Worm (Caenorhabditis elegans) whole organism, L4 larva: ENCODE results near the gene ida-1.
A peak's percentile ranks its signal among the peaks of the same experiment; 100 is the strongest.

Experiments used
- F10B5.3 ChIP-seq: sonication (generic microtip); optimal IDR thresholded peaks from 2 replicates; lab custom pipeline; 2016; ENCODE audit warnings: mild to moderate bottlenecking, missing genetic modification characterization, missing compliant biosample characterization
- F49E8.2 ChIP-seq: sonication (generic microtip); optimal IDR thresholded peaks from 2 replicates; lab custom pipeline; 2016; ENCODE audit warnings: missing compliant biosample characterization, mild to moderate bottlenecking, missing genetic modification characterization, borderline replicate concordance
- Y105C5A.15 ChIP-seq: fragments of 200-800 bp; sonication (Bioruptor generic); IDR thresholded peaks from 2 replicates; pipeline ENCODE4 v1.3.6; 2022; ENCODE audit warnings: missing genetic modification characterization, missing compliant biosample characterization
- Y48G9A.11 ChIP-seq: fragments of 200-800 bp; sonication (Bioruptor generic); IDR thresholded peaks from 2 replicates; pipeline ENCODE4 v1.3.6; 2022; ENCODE audit warnings: missing genetic modification reagents, missing genetic modification characterization, missing compliant biosample characterization
- Y5F2A.4 ChIP-seq: fragments of 200-800 bp; sonication (Bioruptor generic); optimal IDR thresholded peaks from 2 replicates; lab custom pipeline; 2018; ENCODE audit warnings: mild to moderate bottlenecking, missing genetic modification characterization, missing compliant biosample characterization
- ZK337.2 ChIP-seq: fragments of 200-800 bp; sonication (Bioruptor generic); IDR thresholded peaks from 2 replicates; pipeline ENCODE4 v1.3.6; 2022; ENCODE audit warnings: missing genetic modification reagents, missing genetic modification characterization, missing compliant biosample characterization
- ZK546.5 ChIP-seq, 2 experiments: sonication (generic microtip); optimal IDR thresholded peaks; 2 replicates each; lab custom pipeline; 2017; ENCODE audit warnings: missing biosample characterization in 2 of 2, missing genetic modification characterization in 2 of 2
- aly-2 ChIP-seq: sonication (generic microtip); optimal IDR thresholded peaks from 2 replicates; lab custom pipeline; 2018; ENCODE audit warnings: missing biosample characterization, missing genetic modification characterization
- arid-1 ChIP-seq: fragments of 200-800 bp; sonication (Bioruptor generic); conservative IDR thresholded peaks from 2 replicates; pipeline ENCODE4 v1.3.6; 2022; ENCODE audit warnings: missing genetic modification reagents, missing genetic modification characterization, missing compliant biosample characterization
- ceh-20 ChIP-seq: fragments of 200-800 bp; sonication (Bioruptor generic); IDR thresholded peaks from 2 replicates; pipeline ENCODE4 v1.3.6; 2022; ENCODE audit warnings: missing genetic modification reagents, missing genetic modification characterization, missing compliant biosample characterization
- ceh-32 ChIP-seq: sonication (generic microtip); optimal IDR thresholded peaks from 2 replicates; lab custom pipeline; 2016; ENCODE audit warnings: mild to moderate bottlenecking, missing genetic modification characterization, missing compliant biosample characterization; ENCODE audit not compliant: poor library complexity
- ceh-44 ChIP-seq: fragments of 200-800 bp; sonication (Bioruptor generic); IDR thresholded peaks from 2 replicates; pipeline ENCODE4 v1.3.6; 2022; ENCODE audit warnings: missing genetic modification reagents, missing genetic modification characterization, missing compliant biosample characterization
- ctbp-1 ChIP-seq: fragments of 200-800 bp; sonication (Bioruptor generic); IDR thresholded peaks from 2 replicates; pipeline ENCODE4 v1.3.6; 2022; ENCODE audit warnings: missing genetic modification reagents, missing genetic modification characterization, missing compliant biosample characterization
- daf-12 ChIP-seq: fragments of 150-350 bp; optimal IDR thresholded peaks from 2 replicates; lab custom pipeline; 2014; ENCODE audit warnings: missing biosample characterization, missing genetic modification reagents, missing genetic modification characterization
- dmd-8 ChIP-seq: fragments of 200-800 bp; sonication (Bioruptor generic); IDR thresholded peaks from 2 replicates; pipeline ENCODE4 v1.3.6; 2022; ENCODE audit warnings: missing genetic modification characterization, missing compliant biosample characterization
- dve-1 ChIP-seq: sonication (generic microtip); optimal IDR thresholded peaks from 2 replicates; lab custom pipeline; 2017; ENCODE audit warnings: antibody characterized with exemption, mild to moderate bottlenecking, missing genetic modification characterization, missing compliant biosample characterization; ENCODE audit not compliant: insufficient read depth
- egl-27 ChIP-seq: sonication (generic microtip); optimal IDR thresholded peaks from 3 replicates; lab custom pipeline; 2017; ENCODE audit warnings: missing biosample characterization, missing genetic modification reagents, missing genetic modification characterization
- hlh-30 ChIP-seq: sonication (generic microtip); optimal IDR thresholded peaks from 2 replicates; lab custom pipeline; 2017; ENCODE audit warnings: antibody characterized with exemption, mild to moderate bottlenecking, missing genetic modification characterization, missing compliant biosample characterization; ENCODE audit not compliant: insufficient read depth
- hmg-1.1 ChIP-seq: fragments of 200-800 bp; sonication (Bioruptor generic); IDR thresholded peaks from 2 replicates; pipeline ENCODE4 v1.3.6; 2022; ENCODE audit warnings: missing genetic modification reagents, missing genetic modification characterization, missing compliant biosample characterization
- jun-1 ChIP-seq: fragments of 150-350 bp; optimal IDR thresholded peaks from 2 replicates; lab custom pipeline; 2014; ENCODE audit warnings: missing biosample characterization, missing genetic modification reagents, missing genetic modification characterization
- lim-7 ChIP-seq: fragments of 200-800 bp; sonication (Bioruptor generic); IDR thresholded peaks from 2 replicates; pipeline ENCODE4 v1.3.6; 2022; ENCODE audit warnings: missing genetic modification characterization, missing compliant biosample characterization
- lin-29 ChIP-seq: fragments of 200-800 bp; sonication (Bioruptor generic); IDR thresholded peaks from 2 replicates; pipeline ENCODE4 v1.3.6; 2022; ENCODE audit warnings: missing genetic modification reagents, missing genetic modification characterization, missing compliant biosample characterization
- lir-3 ChIP-seq: sonication (generic microtip); optimal IDR thresholded peaks from 2 replicates; lab custom pipeline; 2016; ENCODE audit warnings: mild to moderate bottlenecking, missing genetic modification characterization, missing compliant biosample characterization
- lsy-2 ChIP-seq, 2 experiments: fragments of 150-350 bp in 1 of 2; sonication (generic microtip) in 1 of 2; optimal IDR thresholded peaks; 2 replicates each; lab custom pipeline; 2014 to 2017; ENCODE audit warnings: missing biosample characterization in 2 of 2, missing genetic modification characterization in 2 of 2
- mdl-1 ChIP-seq, 2 experiments: fragments of 150-350 bp in 1 of 2; sonication (generic microtip) in 1 of 2; optimal IDR thresholded peaks; 2 replicates each; lab custom pipeline; 2014 to 2017; ENCODE audit warnings: missing biosample characterization in 2 of 2, missing genetic modification characterization in 2 of 2
- mdt-29 ChIP-seq: fragments of 200-800 bp; sonication (Bioruptor generic); IDR thresholded peaks from 2 replicates; pipeline ENCODE4 v1.3.6; 2022; ENCODE audit warnings: missing genetic modification reagents, missing genetic modification characterization, missing compliant biosample characterization
- mep-1 ChIP-seq: fragments of 150-350 bp; sonication (generic microtip); optimal IDR thresholded peaks from 3 replicates; lab custom pipeline; 2014; ENCODE audit warnings: missing biosample characterization, missing genetic modification characterization
- mxl-2 ChIP-seq: fragments of 200-800 bp; sonication (Bioruptor generic); conservative IDR thresholded peaks from 2 replicates; pipeline ENCODE4 v1.3.6; 2022; ENCODE audit warnings: missing genetic modification reagents, missing genetic modification characterization, missing compliant biosample characterization
- nhr-11 ChIP-seq: fragments of 150-350 bp; optimal IDR thresholded peaks from 2 replicates; lab custom pipeline; 2014; ENCODE audit warnings: missing biosample characterization, missing genetic modification characterization
- nhr-237 ChIP-seq: sonication (generic microtip); optimal IDR thresholded peaks from 2 replicates; lab custom pipeline; 2017; ENCODE audit warnings: missing biosample characterization, missing genetic modification characterization
- nhr-41 ChIP-seq: fragments of 200-800 bp; sonication (Bioruptor generic); IDR thresholded peaks from 2 replicates; pipeline ENCODE4 v1.3.6; 2022; ENCODE audit warnings: missing genetic modification reagents, missing genetic modification characterization, missing compliant biosample characterization
- nhr-6 ChIP-seq: fragments of 150-350 bp; optimal IDR thresholded peaks from 2 replicates; lab custom pipeline; 2014; ENCODE audit warnings: missing biosample characterization, missing genetic modification characterization
- pha-4 ChIP-seq, 2 experiments: fragments of 150-350 bp in 1 of 2; fragments of 200-800 bp in 1 of 2; sonication (Bioruptor generic) in 1 of 2; IDR thresholded peaks in 1 of 2; optimal IDR thresholded peaks in 1 of 2; 2 replicates each; pipeline versions ENCODE4 v1.3.6 to Lab custom; 2014 to 2022; ENCODE audit warnings: missing genetic modification characterization in 2 of 2, missing genetic modification reagents in 2 of 2, missing biosample characterization in 1 of 2, missing compliant biosample characterization in 1 of 2
- pqm-1 ChIP-seq: sonication (generic microtip); optimal IDR thresholded peaks from 2 replicates; lab custom pipeline; 2017; ENCODE audit warnings: missing biosample characterization, missing genetic modification characterization
- rbr-2 ChIP-seq: sonication (generic microtip); optimal IDR thresholded peaks from 2 replicates; lab custom pipeline; 2016; ENCODE audit warnings: missing genotype, missing genetic modification characterization, missing compliant biosample characterization
- set-16 ChIP-seq: fragments of 200-800 bp; sonication (Bioruptor generic); IDR thresholded peaks from 2 replicates; pipeline ENCODE4 v1.3.6; 2022; ENCODE audit warnings: missing genetic modification reagents, missing genetic modification characterization, missing compliant biosample characterization
- snpc-4 ChIP-seq: fragments of 150-350 bp; optimal IDR thresholded peaks from 2 replicates; lab custom pipeline; 2014; ENCODE audit warnings: missing biosample characterization, missing genetic modification characterization
- spr-3 ChIP-seq: fragments of 200-800 bp; sonication (Bioruptor generic); optimal IDR thresholded peaks from 2 replicates; lab custom pipeline; 2018; ENCODE audit warnings: mild to moderate bottlenecking, missing genetic modification characterization, missing compliant biosample characterization
- tra-1 ChIP-seq: fragments of 200-800 bp; sonication (Bioruptor generic); IDR thresholded peaks from 2 replicates; pipeline ENCODE4 v1.3.6; 2022; ENCODE audit warnings: missing genetic modification reagents, missing genetic modification characterization, missing compliant biosample characterization
- unc-130 ChIP-seq: sonication (generic microtip); optimal IDR thresholded peaks from 2 replicates; lab custom pipeline; 2016; ENCODE audit warnings: missing genetic modification reagents, missing genetic modification characterization, missing compliant biosample characterization
- unc-62 ChIP-seq, 3 experiments: fragments of 150-350 bp in 1 of 3; sonication (generic microtip); optimal IDR thresholded peaks in 2 of 3; peaks in 1 of 3; 1 replicate in 1 of 3; 2 replicates in 2 of 3; lab custom pipeline; 2014 to 2017; ENCODE audit warnings: missing biosample characterization in 3 of 3, missing genetic modification characterization in 3 of 3, missing genetic modification reagents in 3 of 3, missing genotype in 1 of 3
- zip-11 ChIP-seq: fragments of 200-800 bp; sonication (Bioruptor generic); IDR thresholded peaks from 2 replicates; pipeline ENCODE4 v1.3.6; 2022; ENCODE audit warnings: missing genetic modification characterization, missing compliant biosample characterization
- zip-2 ChIP-seq: fragments of 150-350 bp; optimal IDR thresholded peaks from 2 replicates; lab custom pipeline; 2014; ENCODE audit warnings: missing biosample characterization, missing genetic modification characterization
- ztf-11 ChIP-seq: fragments of 150-350 bp; optimal IDR thresholded peaks from 2 replicates; lab custom pipeline; 2014; ENCODE audit warnings: missing biosample characterization, missing genetic modification characterization
- ztf-7 ChIP-seq: fragments of 150-350 bp; optimal IDR thresholded peaks from 2 replicates; lab custom pipeline; 2014; ENCODE audit warnings: missing biosample characterization, missing genetic modification characterization

Gene ida-1

ce11 chrIII:5721888-5722287 lies 33.5 kb upstream of the ida-1 start (continued):
- TF ChIP-seq lim-7 (GFP tag; lab: Robert Waterston, UW) (no peak), ZK337.2 (GFP tag; lab: Robert Waterston, UW) (peak; percentile 89), nhr-41 (no peak), F10B5.3 (tag; lab: Kevin White, UChicago) (peak; percentile 7), nhr-237 (tag; lab: Kevin White, UChicago) (no peak), mxl-2 (GFP tag; lab: Robert Waterston, UW) (no peak), mep-1 (tag; lab: Kevin White, UChicago) (peak; percentile 58), ZK546.5 (tag; optimal IDR thresholded peaks at IDR 0.05; lab: Kevin White, UChicago) (no peak), jun-1 (no peak), ceh-44 (0 out of 2 replicates have a peak, but pooled peaks have one; percentile 27), pha-4 (GFP tag; IDR thresholded peaks at IDR 0.05; lab: Robert Waterston, UW) (no peak), pha-4 (tag; optimal IDR thresholded peaks at IDR 0.05; lab: Kevin White, UChicago) (no peak), ztf-7 (tag; lab: Kevin White, UChicago) (peak; percentile 55), Y105C5A.15 (no peak), hmg-1.1 (GFP tag; lab: Robert Waterston, UW) (peak; percentile 35; the same call in 1 of the 2 replicates), egl-27 (tag; lab: Kevin White, UChicago) (no peak), F49E8.2 (tag; lab: Kevin White, UChicago) (no peak), mdt-29 (GFP tag; lab: Robert Waterston, UW) (no peak), ztf-11 (tag; lab: Kevin White, UChicago) (no peak), ctbp-1 (GFP tag; lab: Robert Waterston, UW) (no peak), lin-29 (GFP tag; lab: Robert Waterston, UW) (no peak), zip-11 (GFP tag; lab: Robert Waterston, UW) (no peak), hlh-30 (tag; lab: Kevin White, UChicago) (peak; percentile 28), pqm-1 (tag; lab: Kevin White, UChicago) (peak; percentile 59), ceh-20 (no peak), rbr-2 (tag; lab: Kevin White, UChicago) (peak; percentile 56), Y5F2A.4 (GFP tag; lab: Kevin White, UChicago) (no peak), lir-3 (tag; lab: Kevin White, UChicago) (no peak), unc-62 (GFP tag; optimal IDR thresholded peaks at IDR 0.05 in 1 of 2; lab: Kevin White, UChicago) (no peak), unc-62 (tag; optimal IDR thresholded peaks at IDR 0.05; lab: Kevin White, UChicago) (no peak), snpc-4 (tag; lab: Kevin White, UChicago) (no peak), zip-2 (tag; lab: Kevin White, UChicago) (no peak), ceh-32 (tag; lab: Kevin White, UChicago) (no peak)

- no peak for TF ChIP-seq ztf-11 (tag; lab: Kevin White, UChicago)
- no peak for TF ChIP-seq unc-130 (GFP tag; lab: Kevin White, UChicago)
- TF ChIP-seq Y105C5A.15, result no peak
- TF ChIP-seq spr-3 (GFP tag; lab: Kevin White, UChicago), result no peak
- TF ChIP-seq dve-1 (tag; lab: Kevin White, UChicago), result no peak
- no peak for TF ChIP-seq dmd-8
- no peak for TF ChIP-seq lsy-2 (tag; optimal IDR thresholded peaks at IDR 0.05; lab: Kevin White, UChicago)
- TF ChIP-seq ceh-44, result no peak
Observed at ce11 chrIII:5722550-5722949, 32.8 kb upstream of the ida-1 start, which contains the start of gene wrm-1. Gene wrm-1, plus strand, starts transcription at chrIII:5722850.

ce11 chrIII:5727827-5728226 lies 27.5 kb upstream of the ida-1 start, which contains the start of gene egg-1:
Gene egg-1, plus strand, starts transcription at chrIII:5728180.
- TF ChIP-seq ctbp-1 (GFP tag; lab: Robert Waterston, UW) (no peak), hmg-1.1 (GFP tag; lab: Robert Waterston, UW) (no peak), set-16 (no peak), mdt-29 (GFP tag; lab: Robert Waterston, UW) (0 out of 2 replicates have a peak, but pooled peaks have one; percentile 10), jun-1 (no peak), mdl-1 (tag; optimal IDR thresholded peaks at IDR 0.05; lab: Kevin White, UChicago) (no peak), aly-2 (tag; lab: Kevin White, UChicago) (no peak), nhr-6 (no peak), lim-7 (GFP tag; lab: Robert Waterston, UW) (no peak), lir-3 (tag; lab: Kevin White, UChicago) (no peak), tra-1 (no peak), unc-130 (GFP tag; lab: Kevin White, UChicago) (peak; percentile 85), Y48G9A.11 (GFP tag; lab: Robert Waterston, UW) (peak; percentile 78), zip-2 (tag; lab: Kevin White, UChicago) (no peak), zip-11 (GFP tag; lab: Robert Waterston, UW) (no peak), F49E8.2 (tag; lab: Kevin White, UChicago) (peak; percentile 91), daf-12 (tag; lab: Kevin White, UChicago) (no peak), nhr-11 (no peak), nhr-237 (tag; lab: Kevin White, UChicago) (no peak), ceh-32 (tag; lab: Kevin White, UChicago) (no peak), ZK337.2 (GFP tag; lab: Robert Waterston, UW) (no peak), arid-1 (no peak)
